Worm (Caenorhabditis elegans) whole organism, mixed stage, embryonic: ENCODE data around the gene pals-34.

Experiments used
- M03D4.4 ChIP-seq: sonication (generic microtip); optimal IDR thresholded peaks from 2 replicates; lab custom pipeline; 2017; ENCODE audit warnings: mild to moderate bottlenecking, missing genetic modification characterization, missing compliant biosample characterization
- bed-3 ChIP-seq: fragments of 200-800 bp; sonication (Bioruptor generic); optimal IDR thresholded peaks from 3 replicates; lab custom pipeline; 2018; ENCODE audit warnings: mild to moderate bottlenecking, missing genetic modification characterization, moderate library complexity, missing compliant biosample characterization
- blmp-1 ChIP-seq: fragments of 150-350 bp; optimal IDR thresholded peaks from 2 replicates; lab custom pipeline; 2014; ENCODE audit warnings: missing biosample characterization, missing genetic modification characterization
- ceh-39 ChIP-seq: fragments of 150-350 bp; optimal IDR thresholded peaks from 2 replicates; lab custom pipeline; 2014; ENCODE audit warnings: missing biosample characterization, missing genetic modification characterization
- ceh-43 ChIP-seq: fragments of 200-800 bp; sonication (Bioruptor generic); optimal IDR thresholded peaks from 2 replicates; lab custom pipeline; 2018; ENCODE audit warnings: mild to moderate bottlenecking, missing genetic modification characterization, moderate library complexity, missing compliant biosample characterization
- ces-1 ChIP-seq: fragments of 150-350 bp; optimal IDR thresholded peaks from 2 replicates; lab custom pipeline; 2014; ENCODE audit warnings: missing biosample characterization, missing genetic modification reagents, missing genetic modification characterization
- cnd-1 ChIP-seq: fragments of 200-800 bp; sonication (Bioruptor generic); optimal IDR thresholded peaks from 2 replicates; lab custom pipeline; 2018; ENCODE audit warnings: mild to moderate bottlenecking, missing genetic modification characterization, missing compliant biosample characterization
- drap-1 ChIP-seq: fragments of 200-800 bp; sonication (Bioruptor generic); optimal IDR thresholded peaks from 3 replicates; lab custom pipeline; 2018; ENCODE audit warnings: mild to moderate bottlenecking, missing genetic modification characterization, missing compliant biosample characterization
- elt-3 ChIP-seq: fragments of 150-350 bp; optimal IDR thresholded peaks from 2 replicates; lab custom pipeline; 2014; ENCODE audit warnings: missing biosample characterization, missing genetic modification characterization
- ham-2 ChIP-seq: fragments of 200-800 bp; sonication (Bioruptor generic); optimal IDR thresholded peaks from 2 replicates; lab custom pipeline; 2018; ENCODE audit warnings: mild to moderate bottlenecking, missing genetic modification characterization, missing compliant biosample characterization
- lin-13 ChIP-seq: fragments of 150-350 bp; optimal IDR thresholded peaks from 2 replicates; lab custom pipeline; 2014; ENCODE audit warnings: missing biosample characterization, missing genetic modification characterization
- lin-32 ChIP-seq: fragments of 200-800 bp; sonication (Bioruptor generic); optimal IDR thresholded peaks from 2 replicates; lab custom pipeline; 2018; ENCODE audit warnings: mild to moderate bottlenecking, missing genetic modification characterization, missing compliant biosample characterization
- lsy-2 ChIP-seq: fragments of 150-350 bp; optimal IDR thresholded peaks from 2 replicates; lab custom pipeline; 2014; ENCODE audit warnings: missing biosample characterization, missing genetic modification characterization
- mab-5 ChIP-seq: fragments of 150-350 bp; optimal IDR thresholded peaks from 2 replicates; lab custom pipeline; 2014; ENCODE audit warnings: missing biosample characterization, missing genetic modification characterization
- mep-1 ChIP-seq: fragments of 150-350 bp; optimal IDR thresholded peaks from 2 replicates; lab custom pipeline; 2017; ENCODE audit warnings: missing biosample characterization, missing genetic modification reagents, missing genetic modification characterization, inconsistent platforms
- mls-2 ChIP-seq: sonication (generic microtip); optimal IDR thresholded peaks from 2 replicates; lab custom pipeline; 2016; ENCODE audit warnings: mild to moderate bottlenecking, missing genetic modification characterization, moderate library complexity, missing compliant biosample characterization
- nhr-2 ChIP-seq: fragments of 150-350 bp; optimal IDR thresholded peaks from 2 replicates; lab custom pipeline; 2014; ENCODE audit warnings: missing biosample characterization, missing genetic modification characterization
- nhr-237 ChIP-seq: fragments of 150-350 bp; optimal IDR thresholded peaks from 2 replicates; lab custom pipeline; 2014; ENCODE audit warnings: missing biosample characterization, missing genetic modification characterization
- nhr-28 ChIP-seq: fragments of 150-350 bp; optimal IDR thresholded peaks from 2 replicates; lab custom pipeline; 2014; ENCODE audit warnings: missing biosample characterization, missing genetic modification characterization
- nhr-76 ChIP-seq: sonication (generic microtip); optimal IDR thresholded peaks from 2 replicates; lab custom pipeline; 2017; ENCODE audit warnings: missing biosample characterization, missing genetic modification characterization
- pha-4 ChIP-seq: fragments of 150-350 bp; optimal IDR thresholded peaks from 2 replicates; lab custom pipeline; 2018; ENCODE audit warnings: missing biosample characterization, missing genetic modification reagents, missing genetic modification characterization
- sem-2 ChIP-seq: fragments of 200-800 bp; sonication (Bioruptor generic); optimal IDR thresholded peaks from 2 replicates; lab custom pipeline; 2018; ENCODE audit warnings: mild to moderate bottlenecking, missing genetic modification characterization, missing compliant biosample characterization
- snpc-4 ChIP-seq: fragments of 150-350 bp; optimal IDR thresholded peaks from 2 replicates; lab custom pipeline; 2014; ENCODE audit warnings: missing biosample characterization, missing genetic modification characterization
- sptf-1 ChIP-seq: sonication (generic microtip); optimal IDR thresholded peaks from 2 replicates; lab custom pipeline; 2017; ENCODE audit warnings: mild to moderate bottlenecking, missing genetic modification characterization, moderate library complexity, missing compliant biosample characterization
- tbx-8 ChIP-seq: fragments of 200-800 bp; sonication (Bioruptor generic); optimal IDR thresholded peaks from 2 replicates; lab custom pipeline; 2018; ENCODE audit warnings: mild to moderate bottlenecking, missing genetic modification characterization, moderate library complexity, missing compliant biosample characterization
- unc-120 ChIP-seq: sonication (generic microtip); optimal IDR thresholded peaks from 2 replicates; lab custom pipeline; 2017; ENCODE audit warnings: missing genetic modification characterization, missing compliant biosample characterization; ENCODE audit not compliant: poor library complexity, severe bottlenecking
- unc-62 ChIP-seq: fragments of 150-350 bp; optimal IDR thresholded peaks from 2 replicates; lab custom pipeline; 2014; ENCODE audit warnings: missing biosample characterization, missing genetic modification reagents, missing genetic modification characterization
- ztf-11 ChIP-seq: fragments of 150-350 bp; optimal IDR thresholded peaks from 2 replicates; lab custom pipeline; 2014; ENCODE audit warnings: missing biosample characterization, missing genetic modification characterization

pals-34 gene

ce11 chrV:7980370-7980987, 24.2 kb upstream of the pals-34 start:
- TF ChIP-seq ces-1 (GFP tag; lab: Kevin White, UChicago) (peak; percentile 27), unc-62 (no peak)

- TF ChIP-seq blmp-1 (tag; lab: Kevin White, UChicago) (no peak), mls-2 (tag; lab: Kevin White, UChicago) (peak; percentile 14), nhr-28 (tag; lab: Kevin White, UChicago) (no peak), nhr-2 (peak; percentile 98), tbx-8 (GFP tag; lab: Kevin White, UChicago) (no peak), pha-4 (tag; lab: Kevin White, UChicago) (no peak), unc-120 (tag; lab: Kevin White, UChicago) (no peak), cnd-1 (tag; lab: Kevin White, UChicago) (peak; percentile 45), ceh-43 (no peak), ham-2 (peak; percentile 47), ceh-39 (tag; lab: Kevin White, UChicago) (peak; percentile 76), mab-5 (tag; lab: Kevin White, UChicago) (no peak), mep-1 (tag; lab: Kevin White, UChicago) (no peak), bed-3 (GFP tag; lab: Kevin White, UChicago) (no peak), ztf-11 (tag; lab: Kevin White, UChicago) (no peak), lin-32 (GFP tag; lab: Kevin White, UChicago) (no peak), M03D4.4 (tag; lab: Kevin White, UChicago) (no peak), lsy-2 (tag; lab: Kevin White, UChicago) (peak; percentile 51), elt-3 (tag; lab: Kevin White, UChicago) (no peak), sptf-1 (peak; percentile 46), snpc-4 (no peak), nhr-237 (tag; lab: Kevin White, UChicago) (peak; percentile 9), sem-2 (GFP tag; lab: Kevin White, UChicago) (no peak), ces-1 (GFP tag; lab: Kevin White, UChicago) (no peak), drap-1 (peak; percentile 55)
Measured at ce11 chrV:7978798-7979197, 22.5 kb upstream of the pals-34 start.

- TF ChIP-seq ceh-39 (tag; lab: Kevin White, UChicago): no peak
- TF ChIP-seq mep-1 (tag; lab: Kevin White, UChicago): no peak
- TF ChIP-seq lsy-2 (tag; lab: Kevin White, UChicago): no peak
- TF ChIP-seq M03D4.4 (tag; lab: Kevin White, UChicago): no peak
- TF ChIP-seq nhr-237 (tag; lab: Kevin White, UChicago): no peak
- TF ChIP-seq drap-1: no peak
- TF ChIP-seq pha-4 (tag; lab: Kevin White, UChicago): no peak
- no peak for TF ChIP-seq nhr-76 (tag; lab: Kevin White, UChicago)
- TF ChIP-seq ces-1 (GFP tag; lab: Kevin White, UChicago): no peak
- TF ChIP-seq mls-2 (tag; lab: Kevin White, UChicago): no peak
- no peak for TF ChIP-seq unc-120 (tag; lab: Kevin White, UChicago)
- TF ChIP-seq blmp-1 (tag; lab: Kevin White, UChicago): no peak
- TF ChIP-seq lin-32 (GFP tag; lab: Kevin White, UChicago): no peak
- TF ChIP-seq sem-2 (GFP tag; lab: Kevin White, UChicago): no peak
- TF ChIP-seq, all 35 proteins: peak for 0
Measured at ce11 chrV:7977701-7978461, 21.6 kb upstream of the pals-34 start, which contains the start of gene let-413. TSS of gene let-413 (minus strand) at chrV:7977776.

- TF ChIP-seq lin-13 (tag; lab: Kevin White, UChicago): no peak
- TF ChIP-seq mab-5 (tag; lab: Kevin White, UChicago): no peak
- TF ChIP-seq bed-3 (GFP tag; lab: Kevin White, UChicago): no peak
- no peak for TF ChIP-seq blmp-1 (tag; lab: Kevin White, UChicago)
- TF ChIP-seq ceh-39 (tag; lab: Kevin White, UChicago): no peak
- no peak for TF ChIP-seq sem-2 (GFP tag; lab: Kevin White, UChicago)
- TF ChIP-seq nhr-2: no peak
- no peak for TF ChIP-seq nhr-237 (tag; lab: Kevin White, UChicago)
- TF ChIP-seq elt-3 (tag; lab: Kevin White, UChicago): no peak
- TF ChIP-seq unc-120 (tag; lab: Kevin White, UChicago): no peak
- no peak for TF ChIP-seq ces-1 (GFP tag; lab: Kevin White, UChicago)
- no peak for TF ChIP-seq cnd-1 (tag; lab: Kevin White, UChicago)
- TF ChIP-seq mep-1 (tag; lab: Kevin White, UChicago): no peak
- TF ChIP-seq unc-62: no peak
- no peak for TF ChIP-seq lin-32 (GFP tag; lab: Kevin White, UChicago)
- TF ChIP-seq ham-2: no peak
- TF ChIP-seq, all 35 proteins: peak for 0
Measured at ce11 chrV:7971376-7971775, 15.1 kb upstream of the pals-34 start.
